Worm (Caenorhabditis elegans) whole organism, L1 larva: ENCODE data around the gene F54B11.9.

ENCODE experiments used
- C04F5.9 ChIP-seq: sonication (generic microtip); optimal IDR thresholded peaks from 2 replicates; lab custom pipeline; 2016; ENCODE audit warnings: missing genetic modification characterization, missing compliant biosample characterization
- C16A3.4 ChIP-seq: fragments of 150-350 bp; optimal IDR thresholded peaks from 2 replicates; lab custom pipeline; 2014; ENCODE audit warnings: missing biosample characterization, missing genetic modification characterization
- aha-1 ChIP-seq: fragments of 150-350 bp; optimal IDR thresholded peaks from 2 replicates; lab custom pipeline; 2014; ENCODE audit warnings: missing biosample characterization, missing genetic modification characterization
- blmp-1 ChIP-seq: fragments of 150-350 bp; optimal IDR thresholded peaks from 2 replicates; lab custom pipeline; 2014; ENCODE audit warnings: missing biosample characterization, missing genetic modification characterization
- ceh-8 ChIP-seq: fragments of 200-800 bp; sonication (Bioruptor generic); optimal IDR thresholded peaks from 2 replicates; lab custom pipeline; 2018; ENCODE audit warnings: mild to moderate bottlenecking, missing genetic modification characterization, moderate library complexity, missing compliant biosample characterization
- ceh-82 ChIP-seq, 3 experiments: fragments of 150-350 bp in 1 of 3; sonication (generic microtip) in 2 of 3; optimal IDR thresholded peaks; 2 replicates each; lab custom pipeline; 2014 to 2017; ENCODE audit warnings: missing biosample characterization in 3 of 3, missing genetic modification characterization in 3 of 3
- dpl-1 ChIP-seq, 3 experiments: fragments of 150-350 bp in 2 of 3; sonication (generic microtip) in 1 of 3; optimal IDR thresholded peaks; 2 replicates each; lab custom pipeline; 2014 to 2017; ENCODE audit warnings: missing biosample characterization in 3 of 3, missing genetic modification characterization in 3 of 3, missing genetic modification reagents in 3 of 3
- egl-13 ChIP-seq: sonication (generic microtip); optimal IDR thresholded peaks from 2 replicates; lab custom pipeline; 2016; ENCODE audit warnings: missing genotype, missing genetic modification reagents, missing genetic modification characterization, missing compliant biosample characterization
- elt-3 ChIP-seq, 6 experiments: fragments of 150-350 bp in 1 of 6; sonication (generic microtip); optimal IDR thresholded peaks; 2 replicates each; lab custom pipeline; 2017 to 2018; ENCODE audit warnings: missing biosample characterization in 6 of 6, missing genetic modification characterization in 6 of 6, inconsistent platforms in 1 of 6
- ets-5 ChIP-seq: fragments of 200-800 bp; sonication (Bioruptor generic); IDR thresholded peaks from 2 replicates; pipeline ENCODE4 v1.3.6; 2022; ENCODE audit warnings: missing genetic modification characterization, missing compliant biosample characterization
- fkh-8 ChIP-seq: sonication (generic microtip); optimal IDR thresholded peaks from 2 replicates; lab custom pipeline; 2016; ENCODE audit warnings: mild to moderate bottlenecking, missing genetic modification characterization, missing compliant biosample characterization
- fos-1 ChIP-seq: fragments of 150-350 bp; optimal IDR thresholded peaks from 2 replicates; lab custom pipeline; 2014; ENCODE audit warnings: missing biosample characterization, missing genetic modification characterization
- hlh-17 ChIP-seq: fragments of 200-800 bp; sonication (Bioruptor generic); optimal IDR thresholded peaks from 2 replicates; lab custom pipeline; 2018; ENCODE audit warnings: missing genetic modification characterization, mild to moderate bottlenecking, missing compliant biosample characterization, moderate library complexity, borderline replicate concordance
- hlh-4 ChIP-seq: sonication (generic microtip); optimal IDR thresholded peaks from 2 replicates; lab custom pipeline; 2016; ENCODE audit warnings: mild to moderate bottlenecking, missing genetic modification characterization, missing compliant biosample characterization
- hpl-2 ChIP-seq: fragments of 150-350 bp; optimal IDR thresholded peaks from 2 replicates; lab custom pipeline; 2014; ENCODE audit warnings: missing biosample characterization, missing genetic modification reagents, missing genetic modification characterization
- irx-1 ChIP-seq: sonication (generic microtip); optimal IDR thresholded peaks from 2 replicates; lab custom pipeline; 2016; ENCODE audit warnings: missing genetic modification characterization, missing compliant biosample characterization
- jun-1 ChIP-seq: fragments of 150-350 bp; optimal IDR thresholded peaks from 2 replicates; lab custom pipeline; 2014; ENCODE audit warnings: missing biosample characterization, missing genetic modification reagents, missing genetic modification characterization
- lin-15B ChIP-seq: fragments of 150-350 bp; sonication (generic microtip); optimal IDR thresholded peaks from 3 replicates; lab custom pipeline; 2014; ENCODE audit warnings: missing biosample characterization, missing genetic modification characterization
- lin-39 ChIP-seq: fragments of 150-350 bp; optimal IDR thresholded peaks from 2 replicates; lab custom pipeline; 2014; ENCODE audit warnings: missing biosample characterization, missing genetic modification reagents, missing genetic modification characterization
- lir-3 ChIP-seq: sonication (generic microtip); optimal IDR thresholded peaks from 2 replicates; lab custom pipeline; 2016; ENCODE audit warnings: mild to moderate bottlenecking, missing genetic modification characterization, moderate library complexity, missing compliant biosample characterization; ENCODE audit not compliant: poor library complexity
- lsy-2 ChIP-seq, 2 experiments: fragments of 150-350 bp; optimal IDR thresholded peaks; 2 replicates each; lab custom pipeline; 2014; ENCODE audit warnings: missing biosample characterization in 2 of 2, missing genetic modification characterization in 2 of 2
- mdl-1 ChIP-seq, 2 experiments: fragments of 150-350 bp; optimal IDR thresholded peaks; 2 replicates each; lab custom pipeline; 2014 to 2017; ENCODE audit warnings: missing biosample characterization in 2 of 2, missing genetic modification characterization in 2 of 2, inconsistent platforms in 1 of 2
- mef-2 ChIP-seq: fragments of 150-350 bp; optimal IDR thresholded peaks from 2 replicates; lab custom pipeline; 2014; ENCODE audit warnings: missing biosample characterization, missing genetic modification characterization
- nhr-11 ChIP-seq: fragments of 150-350 bp; optimal IDR thresholded peaks from 2 replicates; lab custom pipeline; 2014; ENCODE audit warnings: missing biosample characterization, missing genetic modification characterization
- nhr-12 ChIP-seq: sonication (generic microtip); optimal IDR thresholded peaks from 2 replicates; lab custom pipeline; 2017; ENCODE audit warnings: missing biosample characterization, missing genetic modification characterization
- nhr-19 ChIP-seq: fragments of 200-800 bp; sonication (Bioruptor generic); conservative IDR thresholded peaks from 2 replicates; pipeline ENCODE4 v1.3.6; 2022; ENCODE audit warnings: missing genetic modification characterization, missing compliant biosample characterization
- nhr-20 ChIP-seq: sonication (generic microtip); optimal IDR thresholded peaks from 2 replicates; lab custom pipeline; 2016; ENCODE audit warnings: mild to moderate bottlenecking, missing genetic modification characterization, missing compliant biosample characterization
- nhr-237 ChIP-seq: fragments of 150-350 bp; optimal IDR thresholded peaks from 2 replicates; lab custom pipeline; 2014; ENCODE audit warnings: missing biosample characterization, missing genetic modification characterization
- nhr-28 ChIP-seq: fragments of 150-350 bp; optimal IDR thresholded peaks from 2 replicates; lab custom pipeline; 2014; ENCODE audit warnings: missing biosample characterization, missing genetic modification characterization
- nhr-47 ChIP-seq: sonication (generic microtip); optimal IDR thresholded peaks from 2 replicates; lab custom pipeline; 2016; ENCODE audit warnings: mild to moderate bottlenecking, missing genetic modification characterization, moderate library complexity, missing compliant biosample characterization
- nhr-76 ChIP-seq: sonication (generic microtip); optimal IDR thresholded peaks from 2 replicates; lab custom pipeline; 2017; ENCODE audit warnings: missing biosample characterization, missing genetic modification characterization
- nhr-77 ChIP-seq: fragments of 150-350 bp; optimal IDR thresholded peaks from 2 replicates; lab custom pipeline; 2014; ENCODE audit warnings: missing biosample characterization, missing genetic modification characterization
- nhr-84 ChIP-seq: sonication (generic microtip); optimal IDR thresholded peaks from 2 replicates; lab custom pipeline; 2017; ENCODE audit warnings: missing biosample characterization, missing genetic modification characterization
- nhr-85 ChIP-seq: sonication (generic microtip); peaks from one replicate; lab custom pipeline; 2016; ENCODE audit warnings: missing genetic modification characterization, inconsistent platforms, missing compliant biosample characterization
- nhr-90 ChIP-seq: sonication (generic microtip); optimal IDR thresholded peaks from 2 replicates; lab custom pipeline; 2016; ENCODE audit warnings: mild to moderate bottlenecking, missing genetic modification characterization, missing compliant biosample characterization; ENCODE audit not compliant: poor library complexity
- pag-3 ChIP-seq: sonication (generic microtip); optimal IDR thresholded peaks from 2 replicates; lab custom pipeline; 2017; ENCODE audit warnings: missing genetic modification characterization, mild to moderate bottlenecking, missing compliant biosample characterization, antibody characterized with exemption, borderline replicate concordance; ENCODE audit not compliant: insufficient read depth
- snu-23 ChIP-seq: sonication (generic microtip); optimal IDR thresholded peaks from 2 replicates; lab custom pipeline; 2016; ENCODE audit warnings: missing genetic modification characterization, missing compliant biosample characterization
- sptf-1 ChIP-seq: fragments of 150-350 bp; optimal IDR thresholded peaks from 2 replicates; lab custom pipeline; 2014; ENCODE audit warnings: missing biosample characterization, missing genetic modification characterization
- tlp-1 ChIP-seq: fragments of 150-350 bp; optimal IDR thresholded peaks from 2 replicates; lab custom pipeline; 2014; ENCODE audit warnings: missing biosample characterization, missing genetic modification characterization
- unc-30 ChIP-seq: sonication (generic microtip); optimal IDR thresholded peaks from 2 replicates; lab custom pipeline; 2017; ENCODE audit warnings: missing biosample characterization, missing genetic modification characterization
- unc-62 ChIP-seq: fragments of 150-350 bp; optimal IDR thresholded peaks from 2 replicates; lab custom pipeline; 2014; ENCODE audit warnings: missing biosample characterization, missing genetic modification reagents, missing genetic modification characterization
- unc-86 ChIP-seq: sonication (generic microtip); optimal IDR thresholded peaks from 2 replicates; lab custom pipeline; 2016; ENCODE audit warnings: missing genetic modification characterization, missing compliant biosample characterization
- vab-15 ChIP-seq: sonication (generic microtip); optimal IDR thresholded peaks from 2 replicates; lab custom pipeline; 2017; ENCODE audit warnings: missing genotype, mild to moderate bottlenecking, missing genetic modification characterization, missing compliant biosample characterization
- ztf-11 ChIP-seq, 2 experiments: sonication (generic microtip); optimal IDR thresholded peaks; 2 replicates each; lab custom pipeline; 2016 to 2017; ENCODE audit warnings: missing genetic modification characterization in 2 of 2, missing biosample characterization in 1 of 2, missing compliant biosample characterization in 1 of 2

F54B11.9 gene

ce11 chrX:13598021-13598499, 7.3 kb upstream of the F54B11.9 start, which contains the start of gene bra-1 (continued):
- TF ChIP-seq pag-3 (no peak), lir-3 (tag; lab: Kevin White, UChicago) (no peak), lsy-2 (tag; optimal IDR thresholded peaks at IDR 0.05; lab: Kevin White, UChicago) (peak; percentile 47 to 59), vab-15 (tag; lab: Kevin White, UChicago) (peak; percentile 18), fkh-8 (tag; lab: Kevin White, UChicago) (peak; percentile 94), aha-1 (tag; lab: Kevin White, UChicago) (no peak), irx-1 (tag; lab: Kevin White, UChicago) (peak; percentile 33), ets-5 (GFP tag; lab: Robert Waterston, UW) (no peak), nhr-11 (tag; lab: Kevin White, UChicago) (no peak), C16A3.4 (peak; percentile 52), nhr-47 (tag; lab: Kevin White, UChicago) (peak; percentile 86), lin-39 (tag; lab: Kevin White, UChicago) (no peak), nhr-90 (tag; lab: Kevin White, UChicago) (no peak), sptf-1 (tag; lab: Kevin White, UChicago) (no peak), snu-23 (peak; percentile 69), egl-13 (tag; lab: Kevin White, UChicago) (peak; percentile 86), unc-62 (no peak), nhr-28 (no peak), ztf-11 (tag; optimal IDR thresholded peaks at IDR 0.05; lab: Kevin White, UChicago) (peak in 1 of 2 experiments; percentile 42), jun-1 (tag; lab: Kevin White, UChicago) (peak; percentile 60), hpl-2 (GFP tag; lab: Kevin White, UChicago) (no peak), nhr-12 (tag; lab: Kevin White, UChicago) (no peak), ceh-8 (peak; percentile 46), unc-86 (tag; lab: Kevin White, UChicago) (peak; percentile 75), blmp-1 (peak; percentile 15), hlh-4 (tag; lab: Kevin White, UChicago) (no peak), elt-3 (tag; optimal IDR thresholded peaks at IDR 0.05; lab: Kevin White, UChicago) (no peak), unc-30 (tag; lab: Kevin White, UChicago) (no peak), lin-15B (tag; lab: Kevin White, UChicago) (peak; percentile 12), nhr-19 (peak; percentile 12; the same call in 1 of the 2 replicates), nhr-85 (no peak), nhr-20 (tag; lab: Kevin White, UChicago) (peak; percentile 72)

ce11 chrX:13600136-13600535, 5.2 kb upstream of the F54B11.9 start, which contains the start of gene F54B11.7:
TSS of gene F54B11.7 (plus strand) at chrX:13600436.
- TF ChIP-seq nhr-84 (tag; lab: Kevin White, UChicago) (no peak), mdl-1 (tag; optimal IDR thresholded peaks at IDR 0.05; lab: Kevin White, UChicago) (no peak), unc-86 (tag; lab: Kevin White, UChicago) (no peak), nhr-76 (no peak), irx-1 (tag; lab: Kevin White, UChicago) (no peak), aha-1 (tag; lab: Kevin White, UChicago) (no peak), nhr-237 (no peak), nhr-90 (tag; lab: Kevin White, UChicago) (no peak), mef-2 (no peak), hlh-17 (GFP tag; lab: Kevin White, UChicago) (no peak), ceh-82 (tag; optimal IDR thresholded peaks at IDR 0.05; lab: Kevin White, UChicago) (no peak), nhr-77 (tag; lab: Kevin White, UChicago) (no peak), ceh-8 (no peak), nhr-28 (no peak), tlp-1 (tag; lab: Kevin White, UChicago) (no peak), C04F5.9 (tag; lab: Kevin White, UChicago) (no peak), dpl-1 (GFP tag; optimal IDR thresholded peaks at IDR 0.05; lab: Kevin White, UChicago) (no peak), fos-1 (tag; lab: Kevin White, UChicago) (no peak)
